Worm (Caenorhabditis elegans) whole organism, late embryonic: ENCODE measurements around the gene D2096.5.
"Not testable (repeated sequence)": the region's sequence is repeated elsewhere in the genome, so short reads cannot be mapped to it uniquely, and the experiment has no call there.

Experiments used
- C38D4.7 ChIP-seq: fragments of 200-800 bp; sonication (Bioruptor generic); optimal IDR thresholded peaks from 2 replicates; lab custom pipeline; 2018; ENCODE audit warnings: mild to moderate bottlenecking, missing genetic modification characterization, moderate library complexity, missing compliant biosample characterization
- F13H6.1 ChIP-seq: sonication (generic microtip); optimal IDR thresholded peaks from 2 replicates; lab custom pipeline; 2016; ENCODE audit warnings: missing genetic modification characterization, missing compliant biosample characterization
- K02D7.2 ChIP-seq: sonication (generic microtip); optimal IDR thresholded peaks from 2 replicates; lab custom pipeline; 2017; ENCODE audit warnings: mild to moderate bottlenecking, missing genetic modification characterization, missing compliant biosample characterization
- T23F11.4 ChIP-seq: fragments of 200-800 bp; sonication (Bioruptor generic); optimal IDR thresholded peaks from 2 replicates; lab custom pipeline; 2018; ENCODE audit warnings: mild to moderate bottlenecking, missing genetic modification characterization, missing compliant biosample characterization
- ceh-14 ChIP-seq: sonication (generic microtip); optimal IDR thresholded peaks from 2 replicates; lab custom pipeline; 2016; ENCODE audit warnings: missing genotype, missing genetic modification characterization, missing compliant biosample characterization
- ceh-2 ChIP-seq: sonication (generic microtip); optimal IDR thresholded peaks from 2 replicates; lab custom pipeline; 2016; ENCODE audit warnings: missing genotype, missing genetic modification characterization, missing compliant biosample characterization
- ceh-22 ChIP-seq: sonication (generic microtip); optimal IDR thresholded peaks from 2 replicates; lab custom pipeline; 2017; ENCODE audit warnings: missing biosample characterization, missing genetic modification characterization
- ceh-24 ChIP-seq: sonication (generic microtip); optimal IDR thresholded peaks from 2 replicates; lab custom pipeline; 2016; ENCODE audit warnings: mild to moderate bottlenecking, missing genetic modification characterization, missing compliant biosample characterization
- ceh-31 ChIP-seq: sonication (generic microtip); optimal IDR thresholded peaks from 2 replicates; lab custom pipeline; 2016; ENCODE audit warnings: missing genetic modification characterization, missing compliant biosample characterization
- ceh-34 ChIP-seq: sonication (generic microtip); optimal IDR thresholded peaks from 2 replicates; lab custom pipeline; 2016; ENCODE audit warnings: mild to moderate bottlenecking, missing genetic modification characterization, missing compliant biosample characterization
- ceh-9 ChIP-seq: sonication (generic microtip); optimal IDR thresholded peaks from 2 replicates; lab custom pipeline; 2016; ENCODE audit warnings: mild to moderate bottlenecking, missing genetic modification characterization, inconsistent platforms, missing compliant biosample characterization
- dmd-4 ChIP-seq: sonication (generic microtip); optimal IDR thresholded peaks from 2 replicates; lab custom pipeline; 2016; ENCODE audit warnings: borderline replicate concordance, missing genetic modification characterization, missing compliant biosample characterization
- ets-4 ChIP-seq: sonication (generic microtip); optimal IDR thresholded peaks from 2 replicates; lab custom pipeline; 2016; ENCODE audit warnings: missing genetic modification characterization, missing compliant biosample characterization
- fkh-10 ChIP-seq: fragments of 150-350 bp; optimal IDR thresholded peaks from 2 replicates; lab custom pipeline; 2014; ENCODE audit warnings: missing biosample characterization, missing genetic modification reagents, missing genetic modification characterization
- fkh-6 ChIP-seq: sonication (generic microtip); optimal IDR thresholded peaks from 2 replicates; lab custom pipeline; 2016; ENCODE audit warnings: missing genetic modification characterization, missing compliant biosample characterization
- hlh-13 ChIP-seq: fragments of 200-800 bp; sonication (Bioruptor generic); optimal IDR thresholded peaks from 2 replicates; lab custom pipeline; 2018; ENCODE audit warnings: mild to moderate bottlenecking, missing genetic modification characterization, missing compliant biosample characterization
- hlh-15 ChIP-seq: sonication (generic microtip); optimal IDR thresholded peaks from 2 replicates; lab custom pipeline; 2016; ENCODE audit warnings: missing genetic modification characterization, missing compliant biosample characterization
- hlh-8 ChIP-seq: sonication (generic microtip); optimal IDR thresholded peaks from 2 replicates; lab custom pipeline; 2016; ENCODE audit warnings: missing genotype, missing genetic modification characterization, missing compliant biosample characterization
- lin-11 ChIP-seq: fragments of 200-800 bp; sonication (Bioruptor generic); optimal IDR thresholded peaks from 2 replicates; lab custom pipeline; 2018; ENCODE audit warnings: mild to moderate bottlenecking, missing genetic modification characterization, missing compliant biosample characterization
- madf-2 ChIP-seq: sonication (generic microtip); optimal IDR thresholded peaks from 2 replicates; lab custom pipeline; 2017; ENCODE audit warnings: missing genetic modification characterization, missing compliant biosample characterization
- mec-3 ChIP-seq: sonication (generic microtip); optimal IDR thresholded peaks from 2 replicates; lab custom pipeline; 2016; ENCODE audit warnings: borderline replicate concordance, missing genetic modification characterization, missing compliant biosample characterization
- nhr-232 ChIP-seq: sonication (generic microtip); optimal IDR thresholded peaks from 2 replicates; lab custom pipeline; 2016; ENCODE audit warnings: missing genetic modification characterization, missing compliant biosample characterization
- odd-2 ChIP-seq: sonication (generic microtip); optimal IDR thresholded peaks from 2 replicates; lab custom pipeline; 2017; ENCODE audit warnings: antibody characterized with exemption, mild to moderate bottlenecking, missing genetic modification characterization, missing compliant biosample characterization
- pag-3 ChIP-seq: sonication (generic microtip); optimal IDR thresholded peaks from 2 replicates; lab custom pipeline; 2016; ENCODE audit warnings: missing compliant biosample characterization, missing genetic modification characterization, borderline replicate concordance
- pax-1 ChIP-seq: fragments of 150-350 bp; optimal IDR thresholded peaks from 2 replicates; lab custom pipeline; 2014; ENCODE audit warnings: missing biosample characterization, missing genetic modification characterization
- pha-2 ChIP-seq: sonication (generic microtip); optimal IDR thresholded peaks from 2 replicates; lab custom pipeline; 2017; ENCODE audit warnings: mild to moderate bottlenecking, missing genetic modification characterization, missing compliant biosample characterization
- pha-4 ChIP-seq: fragments of 150-350 bp; optimal IDR thresholded peaks from 2 replicates; lab custom pipeline; 2018; ENCODE audit warnings: missing biosample characterization, missing genetic modification reagents, missing genetic modification characterization
- pros-1 ChIP-seq: fragments of 150-350 bp; optimal IDR thresholded peaks from 2 replicates; lab custom pipeline; 2014; ENCODE audit warnings: missing biosample characterization, missing genetic modification reagents, missing genetic modification characterization
- rnt-1 ChIP-seq: sonication (generic microtip); optimal IDR thresholded peaks from 2 replicates; lab custom pipeline; 2016; ENCODE audit warnings: missing genetic modification characterization, missing compliant biosample characterization
- sox-2 ChIP-seq: fragments of 200-800 bp; sonication (Bioruptor generic); IDR thresholded peaks from 2 replicates; pipeline ENCODE4 v1.3.6; 2022; ENCODE audit warnings: missing genetic modification reagents, missing genetic modification characterization, missing compliant biosample characterization
- syd-9 ChIP-seq: sonication (generic microtip); optimal IDR thresholded peaks from 2 replicates; lab custom pipeline; 2016; ENCODE audit warnings: mild to moderate bottlenecking, missing genetic modification characterization, moderate library complexity, missing compliant biosample characterization
- unc-42 ChIP-seq: sonication (generic microtip); optimal IDR thresholded peaks from 2 replicates; lab custom pipeline; 2016; ENCODE audit warnings: missing genotype, missing genetic modification characterization, missing compliant biosample characterization
- unc-55 ChIP-seq: sonication (generic microtip); optimal IDR thresholded peaks from 2 replicates; lab custom pipeline; 2017; ENCODE audit warnings: missing biosample characterization, missing genetic modification reagents, missing genetic modification characterization
- ztf-16 ChIP-seq: sonication (generic microtip); optimal IDR thresholded peaks from 2 replicates; lab custom pipeline; 2017; ENCODE audit warnings: missing genetic modification characterization, missing compliant biosample characterization

The D2096.5 gene

DNA sequence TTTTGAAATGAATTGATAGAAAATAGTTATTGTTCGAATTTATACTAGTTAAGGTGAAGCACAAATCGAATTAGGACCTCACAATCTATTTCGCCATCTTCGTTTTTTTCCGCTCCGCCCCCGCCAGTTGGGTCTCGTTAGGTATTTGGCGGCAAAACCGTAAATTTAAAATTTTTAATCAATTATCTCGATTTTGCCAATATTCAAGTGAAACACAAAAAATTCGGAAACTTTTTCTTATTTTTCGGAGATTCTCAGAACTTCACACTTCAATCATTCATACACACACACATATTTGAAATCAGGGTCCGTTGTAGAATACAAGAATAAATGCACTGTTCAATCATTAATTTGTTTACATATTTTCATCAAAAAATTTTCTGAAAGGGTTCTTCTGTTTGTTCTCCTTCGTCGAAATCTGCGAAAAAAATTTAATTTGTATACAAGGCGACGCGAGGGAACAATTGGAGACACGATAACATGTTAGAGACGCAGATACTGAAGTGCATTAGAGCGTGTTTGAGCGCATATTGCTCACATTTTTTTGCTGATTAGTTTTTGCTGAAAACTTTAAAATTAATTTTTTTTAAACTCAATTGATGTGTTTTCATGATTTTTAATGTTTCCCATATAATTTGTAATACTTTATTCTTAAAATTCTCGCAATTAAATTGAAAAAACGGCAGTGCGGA, at the start of gene D2096.5:
TSS of gene D2096.5 (minus strand) at position 51 of the 692 bp plus-strand sequence.
- peak; percentile 27; the same call in 1 of the 2 replicates for TF ChIP-seq sox-2 (GFP tag; lab: Robert Waterston, UW)
- no peak for TF ChIP-seq ceh-24 (tag; lab: Kevin White, UChicago)
- TF ChIP-seq ceh-14 (tag; lab: Kevin White, UChicago) = peak; percentile 61
- no peak for TF ChIP-seq ceh-22 (tag; lab: Kevin White, UChicago)
- peak; percentile 88 for TF ChIP-seq unc-42
- TF ChIP-seq syd-9 (tag; lab: Kevin White, UChicago) = no peak
- no peak for TF ChIP-seq ztf-16 (tag; lab: Kevin White, UChicago)

DNA sequence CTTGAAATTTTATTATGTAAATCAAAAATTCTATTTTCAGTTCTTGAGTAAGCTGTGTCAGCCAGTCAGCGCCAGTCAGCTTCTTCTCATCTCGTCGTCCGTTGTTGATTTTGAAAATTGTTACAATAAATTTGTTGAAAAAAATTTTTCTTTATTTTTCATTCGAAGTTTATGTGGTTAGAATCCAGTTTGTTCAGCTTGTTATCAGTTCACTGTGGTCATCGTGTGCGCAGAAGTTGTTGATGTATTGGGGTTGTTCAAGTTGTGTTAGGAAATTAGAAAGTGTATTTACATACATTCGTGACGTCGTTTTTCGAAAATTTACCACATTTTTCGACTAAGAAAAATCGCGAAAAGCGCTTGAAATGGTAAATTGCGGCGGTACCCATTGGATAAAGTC, 38.2 kb upstream of the D2096.5 start:
- TF ChIP-seq T23F11.4 (GFP tag; lab: Kevin White, UChicago) (no peak), pax-1 (tag; lab: Kevin White, UChicago) (no peak), ztf-16 (tag; lab: Kevin White, UChicago) (no peak), ceh-2 (no peak), nhr-232 (tag; lab: Kevin White, UChicago) (no peak), pha-4 (tag; lab: Kevin White, UChicago) (no peak), C38D4.7 (GFP tag; lab: Kevin White, UChicago) (no peak), K02D7.2 (tag; lab: Kevin White, UChicago) (no peak), ceh-31 (tag; lab: Kevin White, UChicago) (no peak), ets-4 (no peak), dmd-4 (tag; lab: Kevin White, UChicago) (no peak), unc-55 (GFP tag; lab: Kevin White, UChicago) (no peak), rnt-1 (no peak), sox-2 (GFP tag; lab: Robert Waterston, UW) (no peak), mec-3 (tag; lab: Kevin White, UChicago) (no peak), hlh-15 (tag; lab: Kevin White, UChicago) (no peak)

DNA sequence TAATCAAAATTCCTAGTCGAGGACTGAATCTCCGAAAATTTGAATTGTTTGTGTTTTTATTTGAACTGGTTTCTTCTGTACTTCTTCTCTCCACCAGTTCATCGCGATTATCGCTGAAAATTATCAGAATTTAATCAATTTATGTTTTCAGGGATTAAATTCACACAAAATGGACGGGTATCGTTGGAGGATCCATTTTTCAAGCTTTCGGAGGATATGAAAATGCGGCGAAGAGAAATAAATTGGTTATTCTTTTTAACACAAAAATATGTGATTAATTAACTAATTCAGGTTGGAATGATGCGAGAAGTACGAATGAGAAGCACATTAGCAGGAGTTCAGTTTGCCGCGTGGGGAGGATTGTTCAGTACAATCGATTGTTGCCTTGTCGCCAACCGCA, 36.8 kb upstream of the D2096.5 start, which contains the start of gene timm-17B.2:
TSS of gene timm-17B.2 (plus strand) at position 301 of the 400 bp plus-strand sequence.
- no peak for TF ChIP-seq unc-55 (GFP tag; lab: Kevin White, UChicago)
- no peak for TF ChIP-seq madf-2
- no peak for TF ChIP-seq ceh-24 (tag; lab: Kevin White, UChicago)
- no peak for TF ChIP-seq hlh-8 (tag; lab: Kevin White, UChicago)
- no peak for TF ChIP-seq pag-3 (tag; lab: Kevin White, UChicago)
- no peak for TF ChIP-seq ceh-9 (tag; lab: Kevin White, UChicago)
- TF ChIP-seq fkh-10 (GFP tag; lab: Kevin White, UChicago) = no peak
- no peak for TF ChIP-seq lin-11
- no peak for TF ChIP-seq ceh-22 (tag; lab: Kevin White, UChicago)
- no peak for TF ChIP-seq F13H6.1

DNA sequence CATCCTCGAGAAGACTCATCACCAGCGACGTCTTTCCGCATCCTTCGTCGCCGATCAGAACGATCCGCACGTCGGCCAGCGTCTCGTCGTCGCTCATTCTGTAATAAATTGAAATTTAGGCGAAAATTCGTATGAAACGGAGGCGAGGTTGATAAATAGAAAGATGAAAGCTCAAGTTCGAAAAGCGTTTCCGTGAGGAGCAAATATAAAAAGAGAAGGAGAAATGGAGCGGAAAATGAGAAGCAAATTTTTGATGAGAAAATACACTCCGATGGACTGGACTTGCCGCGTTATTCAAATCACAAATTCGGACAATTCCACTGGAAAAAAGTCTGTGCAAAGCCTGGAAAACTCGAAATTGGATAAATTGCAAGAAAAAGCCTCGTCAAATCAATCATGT, 34.5 kb upstream of the D2096.5 start, which contains the start of gene D2096.11:
TSS of gene D2096.11 (minus strand) at position 101 of the 400 bp plus-strand sequence.
- TF ChIP-seq fkh-6 (tag; lab: Kevin White, UChicago) (no peak), rnt-1 (no peak), dmd-4 (tag; lab: Kevin White, UChicago) (no peak), T23F11.4 (GFP tag; lab: Kevin White, UChicago) (no peak), ceh-31 (tag; lab: Kevin White, UChicago) (no peak), hlh-13 (GFP tag; lab: Kevin White, UChicago) (no peak), pros-1 (tag; lab: Kevin White, UChicago) (no peak), odd-2 (no peak)

ce11 chrIV:8389139-8389538, 29.6 kb upstream of the D2096.5 start, which contains the start of gene D2096.10:
Gene D2096.10, minus strand, starts transcription at chrIV:8389239.
- TF ChIP-seq pha-2, pag-3, ceh-34 (tag; lab: Kevin White, UChicago): not testable (repeated sequence)
- TF ChIP-seq, all 69 proteins: peak for 0; not testable (repeated sequence) for 69
